Fruit fly (Drosophila melanogaster) whole organism, embryonic: ENCODE measurements around the gene Polr3G.

ENCODE experiments used
- Awh ChIP-seq: fragments of 200-800 bp; sonication (Bioruptor generic); IDR thresholded peaks from 2 replicates; pipeline ENCODE4, ENCODE4 v1.3.6; 2022; ENCODE audit warnings: missing biosample characterization, missing genetic modification characterization
- BEAF-32 ChIP-seq: fragments of 200-800 bp; sonication (Bioruptor generic); optimal IDR thresholded peaks from 3 replicates; lab custom pipeline; 2017; ENCODE audit warnings: missing biosample characterization, missing genetic modification characterization, mild to moderate bottlenecking, moderate library complexity, missing genetic modification reagents
- CG10321 ChIP-seq: fragments of 200-800 bp; sonication (Bioruptor generic); IDR thresholded peaks from 2 replicates; pipeline ENCODE4 v1.3.6; 2022; ENCODE audit warnings: missing biosample characterization, missing genetic modification characterization
- CG11560 ChIP-seq: fragments of 200-800 bp; sonication (Bioruptor generic); IDR thresholded peaks from 3 replicates; pipeline ENCODE4 v1.3.6; 2022; ENCODE audit warnings: missing biosample characterization, missing genetic modification characterization
- CG11696 ChIP-seq: fragments of 200-800 bp; sonication (Bioruptor generic); IDR thresholded peaks from 2 replicates; pipeline ENCODE4 v1.3.6; 2022; ENCODE audit warnings: missing biosample characterization, missing genetic modification characterization
- CG13424 ChIP-seq: fragments of 200-800 bp; sonication (Bioruptor generic); optimal IDR thresholded peaks from 2 replicates; lab custom pipeline; 2019; ENCODE audit warnings: missing biosample characterization, mild to moderate bottlenecking, missing genetic modification characterization, moderate library complexity
- CG13624 ChIP-seq: fragments of 200-800 bp; sonication (Bioruptor generic); optimal IDR thresholded peaks from 2 replicates; lab custom pipeline; 2016; ENCODE audit warnings: missing biosample characterization, missing genetic modification characterization
- CG1529 ChIP-seq: fragments of 200-800 bp; sonication (Bioruptor generic); optimal IDR thresholded peaks from 3 replicates; lab custom pipeline; 2018; ENCODE audit warnings: missing biosample characterization, missing genetic modification characterization
- CG2199 ChIP-seq: fragments of 200-800 bp; sonication (Bioruptor generic); IDR thresholded peaks from 3 replicates; pipeline ENCODE4 v1.3.6; 2022; ENCODE audit warnings: missing biosample characterization, missing genetic modification characterization
- CG3065 ChIP-seq: fragments of 200-800 bp; sonication (Bioruptor generic); optimal IDR thresholded peaks from 2 replicates; lab custom pipeline; 2016; ENCODE audit warnings: missing biosample characterization, missing genetic modification characterization
- CG3995 ChIP-seq: fragments of 200-800 bp; sonication (Bioruptor generic); optimal IDR thresholded peaks from 3 replicates; lab custom pipeline; 2016; ENCODE audit warnings: missing biosample characterization, missing genetic modification characterization
- CG4854 ChIP-seq: fragments of 200-800 bp; sonication (Bioruptor generic); optimal IDR thresholded peaks from 2 replicates; lab custom pipeline; 2016; ENCODE audit warnings: missing biosample characterization, missing genetic modification characterization, inconsistent platforms
- CG6683 ChIP-seq: fragments of 200-800 bp; sonication (Bioruptor generic); optimal IDR thresholded peaks from 2 replicates; lab custom pipeline; 2017; ENCODE audit warnings: missing biosample characterization, mild to moderate bottlenecking, missing genetic modification characterization, missing genetic modification reagents
- CG6813 ChIP-seq: fragments of 200-800 bp; sonication (Bioruptor generic); optimal IDR thresholded peaks from 2 replicates; lab custom pipeline; 2017; ENCODE audit warnings: missing biosample characterization, missing genetic modification characterization, mild to moderate bottlenecking, moderate library complexity, missing genetic modification reagents
- CG7839 ChIP-seq: fragments of 200-800 bp; sonication (Bioruptor generic); optimal IDR thresholded peaks from 3 replicates; lab custom pipeline; 2018; ENCODE audit warnings: missing biosample characterization, mild to moderate bottlenecking, missing genetic modification characterization, moderate library complexity
- CG8359 ChIP-seq: fragments of 200-800 bp; sonication (Bioruptor generic); optimal IDR thresholded peaks from 2 replicates; lab custom pipeline; 2017; ENCODE audit warnings: missing biosample characterization, mild to moderate bottlenecking, missing genetic modification characterization, borderline replicate concordance
- CG8765 ChIP-seq: fragments of 200-800 bp; sonication (Bioruptor generic); IDR thresholded peaks from 2 replicates; pipeline ENCODE4 v1.3.6; 2022; ENCODE audit warnings: missing biosample characterization, missing genetic modification characterization
- CG9437 ChIP-seq: fragments of 200-800 bp; sonication (Bioruptor generic); optimal IDR thresholded peaks from 2 replicates; lab custom pipeline; 2018; ENCODE audit warnings: missing biosample characterization, mild to moderate bottlenecking, missing genetic modification characterization
- CHES-1-like ChIP-seq: fragments of 200-800 bp; sonication (Bioruptor generic); optimal IDR thresholded peaks from 2 replicates; lab custom pipeline; 2016; ENCODE audit warnings: missing biosample characterization, missing genetic modification characterization
- D19A ChIP-seq: fragments of 200-800 bp; optimal IDR thresholded peaks from 3 replicates; lab custom pipeline; 2019; ENCODE audit warnings: missing biosample characterization, mild to moderate bottlenecking, missing genetic modification characterization, moderate library complexity
- D19B ChIP-seq: fragments of 200-800 bp; sonication (Bioruptor generic); optimal IDR thresholded peaks from 2 replicates; lab custom pipeline; 2017; ENCODE audit warnings: missing biosample characterization, mild to moderate bottlenecking, missing genetic modification characterization
- Eip74EF ChIP-seq, 2 experiments: fragments of 200-800 bp in 1 of 2; fragments of >200 bp in 1 of 2; sonication (Bioruptor generic) in 1 of 2; optimal IDR thresholded peaks; 2 replicates each; lab custom pipeline; 2017 to 2019; ENCODE audit warnings: missing biosample characterization in 2 of 2, missing genetic modification characterization in 2 of 2, mild to moderate bottlenecking in 1 of 2, moderate library complexity in 1 of 2
- GATAe ChIP-seq: fragments of 200-800 bp; sonication (Bioruptor generic); conservative IDR thresholded peaks from 2 replicates; pipeline ENCODE4 v1.3.6; 2022; ENCODE audit warnings: missing biosample characterization, missing genetic modification characterization
- HHEX ChIP-seq: fragments of 200-800 bp; sonication (Bioruptor generic); optimal IDR thresholded peaks from 3 replicates; lab custom pipeline; 2017; ENCODE audit warnings: missing biosample characterization, mild to moderate bottlenecking, missing genetic modification characterization, missing genetic modification reagents
- HLH3B ChIP-seq: fragments of 200-800 bp; sonication (Bioruptor generic); IDR thresholded peaks from 2 replicates; pipeline ENCODE4 v1.3.6; 2022; ENCODE audit warnings: missing biosample characterization, missing genetic modification characterization
- Med ChIP-seq: fragments of 200-800 bp; sonication (Bioruptor generic); peaks from one replicate; lab custom pipeline; 2016; ENCODE audit warnings: missing biosample characterization, missing genetic modification characterization, mild to moderate bottlenecking, inconsistent platforms, moderate library complexity
- Myb ChIP-seq: fragments of 200-800 bp; sonication (Bioruptor generic); optimal IDR thresholded peaks from 2 replicates; lab custom pipeline; 2016; ENCODE audit warnings: missing biosample characterization, missing genetic modification characterization
- Ravus ChIP-seq: fragments of 200-800 bp; sonication (Bioruptor generic); IDR thresholded peaks from 2 replicates; pipeline ENCODE4 v1.3.6; 2022; ENCODE audit warnings: missing biosample characterization, missing genetic modification characterization
- Six4 ChIP-seq: fragments of 200-800 bp; sonication (Bioruptor generic); optimal IDR thresholded peaks from 2 replicates; lab custom pipeline; 2016; ENCODE audit warnings: missing biosample characterization, missing genetic modification characterization
- Sox100B ChIP-seq: fragments of 200-800 bp; sonication (Bioruptor generic); optimal IDR thresholded peaks from 3 replicates; lab custom pipeline; 2018; ENCODE audit warnings: missing biosample characterization, mild to moderate bottlenecking, missing genetic modification characterization
- Spps ChIP-seq: fragments of 200-800 bp; sonication (Bioruptor generic); optimal IDR thresholded peaks from 2 replicates; lab custom pipeline; 2018; ENCODE audit warnings: missing biosample characterization, mild to moderate bottlenecking, missing genetic modification characterization
- aop ChIP-seq: fragments of 200-800 bp; sonication (Bioruptor generic); IDR thresholded peaks from 2 replicates; pipeline ENCODE4 v1.3.6; 2022; ENCODE audit warnings: missing biosample characterization, missing genetic modification characterization
- chif ChIP-seq, 2 experiments: fragments of 200-800 bp; sonication (Bioruptor generic); optimal IDR thresholded peaks; 3 replicates each; lab custom pipeline; 2016; ENCODE audit warnings: missing biosample characterization in 2 of 2, missing genetic modification characterization in 2 of 2
- chinmo ChIP-seq: fragments of 200-800 bp; sonication (Bioruptor generic); IDR thresholded peaks from 4 replicates; pipeline ENCODE4 v1.3.6; 2022; ENCODE audit warnings: missing biosample characterization, missing genetic modification characterization; ENCODE audit not compliant: partially characterized antibody
- hb ChIP-seq: fragments of 200-800 bp; sonication (Bioruptor generic); IDR thresholded peaks from 3 replicates; pipeline ENCODE4 v1.3.6; 2022; ENCODE audit warnings: missing biosample characterization, missing genetic modification characterization; ENCODE audit not compliant: partially characterized antibody
- hth ChIP-seq: fragments of >200 bp; optimal IDR thresholded peaks from 2 replicates; lab custom pipeline; 2017; ENCODE audit warnings: inconsistent platforms
- kah ChIP-seq: fragments of 200-800 bp; sonication (Bioruptor generic); optimal IDR thresholded peaks from 2 replicates; lab custom pipeline; 2018; ENCODE audit warnings: missing biosample characterization, mild to moderate bottlenecking, missing genetic modification characterization
- ken ChIP-seq: fragments of 200-800 bp; sonication (Bioruptor generic); IDR thresholded peaks from 3 replicates; pipeline ENCODE4 v1.3.6; 2022; ENCODE audit warnings: missing biosample characterization, missing genetic modification characterization
- klu ChIP-seq: fragments of 200-800 bp; sonication (Bioruptor generic); IDR thresholded peaks from 2 replicates; pipeline ENCODE4 v1.3.6; 2022; ENCODE audit warnings: missing biosample characterization, missing genetic modification characterization
- mirr ChIP-seq: fragments of 200-800 bp; sonication (Bioruptor generic); optimal IDR thresholded peaks from 3 replicates; lab custom pipeline; 2018; ENCODE audit warnings: missing biosample characterization, mild to moderate bottlenecking, missing genetic modification characterization
- nau ChIP-seq: fragments of 200-800 bp; sonication (Bioruptor generic); optimal IDR thresholded peaks from 3 replicates; lab custom pipeline; 2017; ENCODE audit warnings: missing biosample characterization, mild to moderate bottlenecking, missing genetic modification characterization, missing genetic modification reagents
- nerfin-1 ChIP-seq: fragments of 200-800 bp; sonication (Bioruptor generic); optimal IDR thresholded peaks from 3 replicates; lab custom pipeline; 2019; ENCODE audit warnings: missing biosample characterization, mild to moderate bottlenecking, missing genetic modification characterization, moderate library complexity
- rib ChIP-seq: fragments of 200-800 bp; sonication (Bioruptor generic); IDR thresholded peaks from 2 replicates; pipeline ENCODE4 v1.3.6; 2022; ENCODE audit warnings: missing biosample characterization, missing genetic modification characterization
- sisA ChIP-seq: fragments of 200-800 bp; sonication (Bioruptor generic); IDR thresholded peaks from 2 replicates; pipeline ENCODE4 v1.3.6; 2022; ENCODE audit warnings: missing biosample characterization, missing genetic modification characterization
- slbo ChIP-seq: fragments of 200-800 bp; sonication (Bioruptor generic); IDR thresholded peaks from 2 replicates; pipeline ENCODE4 v1.3.6; 2022; ENCODE audit warnings: missing biosample characterization, missing genetic modification characterization
- slou ChIP-seq: fragments of 200-800 bp; sonication (Bioruptor generic); optimal IDR thresholded peaks from 3 replicates; lab custom pipeline; 2016; ENCODE audit warnings: missing biosample characterization, missing genetic modification characterization
- slp2 ChIP-seq: fragments of 200-800 bp; sonication (Bioruptor generic); optimal IDR thresholded peaks from 2 replicates; lab custom pipeline; 2016; ENCODE audit warnings: missing biosample characterization, missing genetic modification characterization
- so ChIP-seq: fragments of 200-800 bp; sonication (Bioruptor generic); IDR thresholded peaks from 3 replicates; pipeline ENCODE4 v1.3.6; 2022; ENCODE audit warnings: missing biosample characterization, missing genetic modification characterization
- tin ChIP-seq: fragments of 200-800 bp; sonication (Bioruptor generic); optimal IDR thresholded peaks from 3 replicates; lab custom pipeline; 2016; ENCODE audit warnings: missing biosample characterization, missing genetic modification characterization
- unc-4 ChIP-seq: fragments of 200-800 bp; sonication (Bioruptor generic); IDR thresholded peaks from 2 replicates; pipeline ENCODE4 v1.3.6; 2022; ENCODE audit warnings: missing biosample characterization, missing genetic modification characterization; ENCODE audit not compliant: partially characterized antibody
- vnd ChIP-seq: fragments of 200-800 bp; sonication (Bioruptor generic); IDR thresholded peaks from 3 replicates; pipeline ENCODE4 v1.3.6; 2022; ENCODE audit warnings: missing biosample characterization, missing genetic modification characterization; ENCODE audit not compliant: partially characterized antibody
- vvl ChIP-seq: fragments of 200-800 bp; sonication (Bioruptor generic); IDR thresholded peaks from 2 replicates; pipeline ENCODE4 v1.3.6; 2022; ENCODE audit warnings: missing biosample characterization, missing genetic modification characterization

Polr3G gene

DNA sequence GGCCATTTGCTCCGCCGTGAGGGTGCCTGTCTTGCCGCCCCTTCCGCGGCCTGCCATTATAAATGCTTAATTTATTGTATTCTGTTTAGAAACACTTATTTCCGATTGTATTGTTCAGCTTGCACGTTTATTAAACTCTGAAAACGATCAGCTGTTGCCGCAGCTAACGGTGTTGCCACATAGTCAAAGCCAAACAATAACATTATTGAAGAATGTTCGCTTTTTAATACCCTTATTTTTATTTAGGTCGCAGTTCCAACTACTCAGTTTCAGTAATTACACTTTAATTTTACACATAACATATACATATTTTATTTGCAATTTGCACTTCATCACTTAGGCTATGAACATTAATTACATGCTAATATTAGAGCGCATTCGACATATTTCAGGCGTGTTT lies at the start of gene Polr3G (continued):
- TF ChIP-seq GATAe (GFP tag; lab: Robert Waterston, UW) (no peak), CG11696 (GFP tag; lab: Robert Waterston, UW) (no peak), CG7839 (peak; percentile 4), vnd (GFP tag; lab: Robert Waterston, UW) (no peak), Myb (GFP tag; lab: Kevin White, UChicago) (no peak), CHES-1-like (GFP tag; lab: Kevin White, UChicago) (no peak), CG13424 (tag; lab: Kevin White, UChicago) (peak; percentile 15), sisA (GFP tag; lab: Robert Waterston, UW) (no peak), D19A (tag; lab: Kevin White, UChicago) (peak; percentile 99), nau (no peak), Six4 (GFP tag; lab: Kevin White, UChicago) (peak; percentile 8), HHEX (GFP tag; lab: Kevin White, UChicago) (no peak), hb (GFP tag; lab: Robert Waterston, UW) (no peak), slou (GFP tag; lab: Kevin White, UChicago) (no peak), Awh (GFP tag; lab: Robert Waterston, UW) (no peak), CG8359 (GFP tag; lab: Kevin White, UChicago) (no peak), so (GFP tag; lab: Robert Waterston, UW) (no peak), chif (GFP tag; optimal IDR thresholded peaks at IDR 0.05; lab: Kevin White, UChicago) (peak in 1 of 2 experiments; percentile 2), Med (peak; percentile 80), Eip74EF (GFP tag; optimal IDR thresholded peaks at IDR 0.05; lab: Kevin White, UChicago) (no peak), slbo (GFP tag; lab: Robert Waterston, UW) (peak; percentile 51), klu (GFP tag; lab: Robert Waterston, UW) (no peak), rib (GFP tag; lab: Robert Waterston, UW) (no peak), CG9437 (no peak), CG8765 (GFP tag; lab: Robert Waterston, UW) (no peak), CG10321 (GFP tag; lab: Robert Waterston, UW) (no peak), chinmo (GFP tag; lab: Robert Waterston, UW) (no peak), CG11560 (no peak), BEAF-32 (peak; percentile 11), hth (lab: Kevin White, UChicago) (no peak), Sox100B (GFP tag; lab: Kevin White, UChicago) (no peak), mirr (GFP tag; lab: Kevin White, UChicago) (no peak), CG3065 (GFP tag; lab: Kevin White, UChicago) (no peak), vvl (GFP tag; lab: Robert Waterston, UW) (peak; percentile 44; the same call in 1 of the 2 replicates), CG4854 (GFP tag; lab: Kevin White, UChicago) (peak; percentile 6), CG3995 (GFP tag; lab: Kevin White, UChicago) (no peak), unc-4 (GFP tag; lab: Robert Waterston, UW) (no peak), Spps (tag; lab: Kevin White, UChicago) (no peak), tin (peak; percentile 16), CG1529 (no peak), CG13624 (GFP tag; lab: Kevin White, UChicago) (peak; percentile 5), nerfin-1 (tag; lab: Kevin White, UChicago) (no peak), CG2199 (GFP tag; lab: Robert Waterston, UW) (no peak), CG6813 (GFP tag; lab: Kevin White, UChicago) (no peak), slp2 (GFP tag; lab: Kevin White, UChicago) (no peak), aop (GFP tag; lab: Robert Waterston, UW) (no peak), ken (GFP tag; lab: Robert Waterston, UW) (no peak), Ravus (no peak), HLH3B (GFP tag; lab: Robert Waterston, UW) (no peak), D19B (GFP tag; lab: Kevin White, UChicago) (no peak), kah (no peak), CG6683 (GFP tag; lab: Kevin White, UChicago) (no peak)
